Fruit fly (Drosophila melanogaster) whole organism, pupa: ENCODE results near the gene CG12728.

ENCODE experiments used
- CG10348 ChIP-seq: fragments of 200-800 bp; sonication (Bioruptor generic); IDR thresholded peaks from 2 replicates; pipeline ENCODE4 v1.3.6; 2022; ENCODE audit warnings: missing biosample characterization, missing genetic modification characterization
- CG12605 ChIP-seq: fragments of 200-800 bp; sonication (Bioruptor generic); IDR thresholded peaks from 2 replicates; pipeline ENCODE4 v1.3.6; 2022; ENCODE audit warnings: missing biosample characterization, missing genetic modification characterization
- CG13204 ChIP-seq: fragments of 200-800 bp; sonication (Bioruptor generic); optimal IDR thresholded peaks from 2 replicates; lab custom pipeline; 2018; ENCODE audit warnings: missing biosample characterization, mild to moderate bottlenecking, missing genetic modification characterization, moderate library complexity
- CG14655 ChIP-seq: fragments of 200-800 bp; sonication (Bioruptor generic); optimal IDR thresholded peaks from 3 replicates; lab custom pipeline; 2017; ENCODE audit warnings: mild to moderate bottlenecking, missing biosample characterization, missing genetic modification reagents, missing genetic modification characterization
- CG15710 ChIP-seq: fragments of 200-800 bp; sonication (Bioruptor generic); optimal IDR thresholded peaks from 2 replicates; lab custom pipeline; 2018; ENCODE audit warnings: missing biosample characterization, mild to moderate bottlenecking, missing genetic modification characterization, moderate library complexity
- CG17806 ChIP-seq: fragments of 200-800 bp; sonication (Bioruptor generic); optimal IDR thresholded peaks from 2 replicates; lab custom pipeline; 2018; ENCODE audit warnings: missing biosample characterization, mild to moderate bottlenecking, missing genetic modification characterization, moderate library complexity
- CG32121 ChIP-seq: fragments of 200-800 bp; sonication (Bioruptor generic); IDR thresholded peaks from 2 replicates; pipeline ENCODE4 v1.3.6; 2022; ENCODE audit warnings: missing biosample characterization, missing genetic modification characterization
- CG34367 ChIP-seq: fragments of 200-800 bp; sonication (Bioruptor generic); optimal IDR thresholded peaks from 2 replicates; lab custom pipeline; 2018; ENCODE audit warnings: missing biosample characterization, mild to moderate bottlenecking, missing genetic modification characterization
- CG4496 ChIP-seq: fragments of 200-800 bp; sonication (Bioruptor generic); IDR thresholded peaks from 3 replicates; pipeline ENCODE4 v1.3.6; 2022; ENCODE audit warnings: missing biosample characterization, missing genetic modification characterization
- CG8159 ChIP-seq: fragments of 200-800 bp; sonication (Bioruptor generic); optimal IDR thresholded peaks from 3 replicates; lab custom pipeline; 2018; ENCODE audit warnings: missing biosample characterization, mild to moderate bottlenecking, missing genetic modification characterization, moderate library complexity
- CG8301 ChIP-seq: fragments of 200-800 bp; sonication (Bioruptor generic); optimal IDR thresholded peaks from 2 replicates; lab custom pipeline; 2018; ENCODE audit warnings: missing biosample characterization, mild to moderate bottlenecking, missing genetic modification characterization
- CG9948 ChIP-seq: fragments of 200-800 bp; sonication (Bioruptor generic); optimal IDR thresholded peaks from 2 replicates; lab custom pipeline; 2018; ENCODE audit warnings: missing biosample characterization, mild to moderate bottlenecking, missing genetic modification characterization, moderate library complexity
- D1 ChIP-seq: fragments of 200-800 bp; sonication (Bioruptor generic); optimal IDR thresholded peaks from 2 replicates; lab custom pipeline; 2018; ENCODE audit warnings: missing biosample characterization, mild to moderate bottlenecking, missing genetic modification characterization, moderate library complexity
- EcR ChIP-seq: fragments of 200-800 bp; sonication (Bioruptor generic); optimal IDR thresholded peaks from 3 replicates; lab custom pipeline; 2019; ENCODE audit warnings: missing biosample characterization, missing genetic modification characterization, mild to moderate bottlenecking, moderate library complexity, missing genetic modification reagents
- Ets98B ChIP-seq: fragments of 200-800 bp; sonication (Bioruptor generic); IDR thresholded peaks from 2 replicates; pipeline ENCODE4 v1.3.6; 2022; ENCODE audit warnings: missing biosample characterization, missing genetic modification characterization
- Pif1A ChIP-seq: fragments of 200-800 bp; sonication (Bioruptor generic); optimal IDR thresholded peaks from 3 replicates; lab custom pipeline; 2016; ENCODE audit warnings: missing biosample characterization, missing genetic modification characterization
- Pif1B ChIP-seq: fragments of 200-800 bp; sonication (Bioruptor generic); optimal IDR thresholded peaks from 3 replicates; lab custom pipeline; 2016; ENCODE audit warnings: missing biosample characterization, missing genetic modification characterization
- Snoo ChIP-seq: fragments of 200-800 bp; sonication (Bioruptor generic); optimal IDR thresholded peaks from 3 replicates; lab custom pipeline; 2017; ENCODE audit warnings: missing biosample characterization, mild to moderate bottlenecking, missing genetic modification characterization, inconsistent platforms
- fd96Ca ChIP-seq: fragments of 200-800 bp; sonication (Bioruptor generic); IDR thresholded peaks from 3 replicates; pipeline ENCODE4 v1.3.6; 2022; ENCODE audit warnings: missing biosample characterization, missing genetic modification characterization
- gl ChIP-seq: fragments of 200-800 bp; sonication (Bioruptor generic); optimal IDR thresholded peaks from 2 replicates; lab custom pipeline; 2018; ENCODE audit warnings: missing biosample characterization, mild to moderate bottlenecking, missing genetic modification characterization
- rn ChIP-seq: fragments of 200-800 bp; sonication (Bioruptor generic); IDR thresholded peaks from 2 replicates; pipeline ENCODE4 v1.3.6; 2022; ENCODE audit warnings: missing biosample characterization, missing genetic modification characterization

CG12728 gene

dm6 chrX:5922057-5922456, 20.3 kb upstream of the CG12728 start:
- no peak for TF ChIP-seq CG17806 (tag; lab: Kevin White, UChicago)
- TF ChIP-seq CG10348, result no peak
- no peak for TF ChIP-seq rn (GFP tag; lab: Robert Waterston, UW)
- no peak for TF ChIP-seq CG14655 (GFP tag; lab: Kevin White, UChicago)
- no peak for TF ChIP-seq CG8301 (tag; lab: Kevin White, UChicago)
- TF ChIP-seq Ets98B, result no peak
- TF ChIP-seq CG8159 (tag; lab: Kevin White, UChicago), result no peak
- TF ChIP-seq CG4496, result no peak
- no peak for TF ChIP-seq Pif1A (GFP tag; lab: Kevin White, UChicago)
- no peak for TF ChIP-seq CG12605 (GFP tag; lab: Robert Waterston, UW)
- no peak for TF ChIP-seq CG32121 (GFP tag; lab: Robert Waterston, UW)
- TF ChIP-seq gl (tag; lab: Kevin White, UChicago), result no peak
- TF ChIP-seq fd96Ca, result no peak
- no peak for TF ChIP-seq CG34367 (tag; lab: Kevin White, UChicago)
- TF ChIP-seq Pif1B (GFP tag; lab: Kevin White, UChicago), result no peak
- no peak for TF ChIP-seq CG15710
- TF ChIP-seq CG9948 (tag; lab: Kevin White, UChicago), result no peak
- TF ChIP-seq EcR, result no peak
- no peak for TF ChIP-seq CG13204 (GFP tag; lab: Kevin White, UChicago)
- no peak for TF ChIP-seq Snoo

DNA sequence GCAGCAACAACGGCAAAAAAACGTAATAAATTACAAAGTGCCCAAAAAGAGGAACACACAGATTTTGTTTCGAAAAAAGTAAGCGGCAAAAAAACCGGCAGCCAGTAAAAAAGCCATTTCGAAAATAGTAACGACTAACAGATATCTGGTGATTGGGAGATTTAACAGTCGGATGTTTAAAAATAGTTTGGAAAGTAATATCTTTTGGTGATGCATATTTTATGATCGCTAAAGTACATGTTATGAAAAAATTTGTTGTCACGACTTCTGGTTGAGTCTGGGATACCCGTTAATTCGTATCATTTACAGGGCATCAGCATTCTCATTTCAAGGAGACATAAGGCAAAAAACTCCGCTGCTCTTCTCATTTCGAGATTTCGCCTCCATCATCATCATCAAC, 19.3 kb upstream of the CG12728 start:
- no peak for TF ChIP-seq CG10348
- peak; percentile 37 for TF ChIP-seq D1
- peak; percentile 43 for TF ChIP-seq CG15710
- peak; percentile 66 for TF ChIP-seq Snoo
- TF ChIP-seq CG32121 (GFP tag; lab: Robert Waterston, UW), result peak; percentile 53
- TF ChIP-seq CG8159 (tag; lab: Kevin White, UChicago), result peak; percentile 66
- TF ChIP-seq Pif1A (GFP tag; lab: Kevin White, UChicago), result peak; percentile 73
- peak; percentile 50; the same call in 1 of the 3 replicates for TF ChIP-seq fd96Ca
- peak; percentile 26 for TF ChIP-seq CG34367 (tag; lab: Kevin White, UChicago)
- no peak for TF ChIP-seq Ets98B
- TF ChIP-seq CG9948 (tag; lab: Kevin White, UChicago), result peak; percentile 34
- no peak for TF ChIP-seq EcR
- no peak for TF ChIP-seq gl (tag; lab: Kevin White, UChicago)
- peak; percentile 29 for TF ChIP-seq CG14655 (GFP tag; lab: Kevin White, UChicago)
- TF ChIP-seq rn (GFP tag; lab: Robert Waterston, UW), result no peak
- TF ChIP-seq CG13204 (GFP tag; lab: Kevin White, UChicago), result no peak
- TF ChIP-seq CG4496, result peak; percentile 62; the same call in 2 of the 3 replicates
- peak; percentile 55 for TF ChIP-seq CG17806 (tag; lab: Kevin White, UChicago)
- TF ChIP-seq Pif1B (GFP tag; lab: Kevin White, UChicago), result peak; percentile 52
- peak; percentile 9 for TF ChIP-seq CG8301 (tag; lab: Kevin White, UChicago)
- peak; percentile 52; the same call in 1 of the 2 replicates for TF ChIP-seq CG12605 (GFP tag; lab: Robert Waterston, UW)

- TF ChIP-seq CG12605 (GFP tag; lab: Robert Waterston, UW) (peak; percentile 67), CG34367 (tag; lab: Kevin White, UChicago) (peak; percentile 37), CG14655 (GFP tag; lab: Kevin White, UChicago) (peak; percentile 91), fd96Ca (peak; percentile 59; the same call in 2 of the 3 replicates), EcR (no peak), Pif1A (GFP tag; lab: Kevin White, UChicago) (peak; percentile 54), gl (tag; lab: Kevin White, UChicago) (no peak), CG8301 (tag; lab: Kevin White, UChicago) (peak; percentile 84), CG10348 (no peak), rn (GFP tag; lab: Robert Waterston, UW) (0 out of 2 replicates have a peak, but pooled peaks have one; percentile 33), CG15710 (no peak), Snoo (no peak), Pif1B (GFP tag; lab: Kevin White, UChicago) (peak; percentile 64), D1 (peak; percentile 31), CG9948 (tag; lab: Kevin White, UChicago) (peak; percentile 59), CG32121 (GFP tag; lab: Robert Waterston, UW) (0 out of 2 replicates have a peak, but pooled peaks have one; percentile 14), Ets98B (peak; percentile 65), CG8159 (tag; lab: Kevin White, UChicago) (peak; percentile 26), CG17806 (tag; lab: Kevin White, UChicago) (peak; percentile 42), CG4496 (peak; percentile 82), CG13204 (GFP tag; lab: Kevin White, UChicago) (no peak)
These were observed 18.0 kb upstream of the CG12728 start for dm6 chrX:5924378-5924777.

DNA sequence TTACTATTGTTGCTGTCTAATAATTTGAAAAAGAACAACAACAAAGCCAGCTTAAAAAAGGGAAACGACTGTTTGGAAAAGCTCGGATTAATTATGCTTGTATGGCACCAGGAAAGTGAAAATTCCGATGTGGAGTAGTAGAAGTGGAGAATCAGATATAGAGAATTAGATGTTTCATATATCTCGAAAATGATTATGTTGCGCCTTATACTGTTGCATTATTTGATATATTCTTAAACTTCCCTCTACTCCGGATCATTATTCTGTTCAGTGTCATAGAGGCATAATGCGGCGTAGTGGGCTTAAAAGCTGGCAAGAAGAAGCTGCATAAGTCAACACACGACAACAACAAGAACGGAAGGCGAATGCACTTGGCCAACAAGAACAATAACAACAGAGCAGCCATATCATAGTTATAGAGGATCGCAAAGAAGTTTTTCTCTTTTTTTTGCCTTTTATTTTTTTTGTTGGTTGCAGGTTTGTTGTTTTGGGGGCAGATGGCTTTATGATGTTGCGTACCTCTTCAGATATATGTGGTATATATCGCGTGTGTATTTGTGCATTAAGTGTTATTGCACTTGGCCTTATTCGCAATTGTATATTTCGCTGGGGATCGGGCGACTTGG, 16.5 kb upstream of the CG12728 start:
- TF ChIP-seq CG32121 (GFP tag; lab: Robert Waterston, UW) (peak; percentile 49; the same call in 1 of the 2 replicates), CG4496 (peak; percentile 93), CG14655 (GFP tag; lab: Kevin White, UChicago) (peak; percentile 94), D1 (peak; percentile 46), CG8301 (tag; lab: Kevin White, UChicago) (peak; percentile 92), CG9948 (tag; lab: Kevin White, UChicago) (peak; percentile 81), CG17806 (tag; lab: Kevin White, UChicago) (peak; percentile 97), Snoo (peak; percentile 57), EcR (peak; percentile 89), CG8159 (tag; lab: Kevin White, UChicago) (peak; percentile 85), fd96Ca (peak; percentile 84), CG10348 (no peak), Pif1A (GFP tag; lab: Kevin White, UChicago) (peak; percentile 74), CG15710 (peak; percentile 84), CG34367 (tag; lab: Kevin White, UChicago) (peak; percentile 84), CG12605 (GFP tag; lab: Robert Waterston, UW) (peak; percentile 91), Pif1B (GFP tag; lab: Kevin White, UChicago) (peak; percentile 79), rn (GFP tag; lab: Robert Waterston, UW) (peak; percentile 75), CG13204 (GFP tag; lab: Kevin White, UChicago) (peak; percentile 16), gl (tag; lab: Kevin White, UChicago) (peak; percentile 64), Ets98B (peak; percentile 87)
